Fruit fly (Drosophila melanogaster) whole organism, embryonic: Measurements from ENCODE around the gene TBC1D16.

Experiments used
- Atf3 ChIP-seq: fragments of 200-800 bp; sonication (Bioruptor generic); optimal IDR thresholded peaks from 3 replicates; lab custom pipeline; 2016; ENCODE audit warnings: missing biosample characterization, missing genetic modification characterization
- CG10959 ChIP-seq: fragments of 200-800 bp; sonication (Bioruptor generic); IDR thresholded peaks from 2 replicates; pipeline ENCODE4 v1.3.6; 2022; ENCODE audit warnings: missing biosample characterization, missing genetic modification characterization
- CG11560 ChIP-seq: fragments of 200-800 bp; sonication (Bioruptor generic); IDR thresholded peaks from 3 replicates; pipeline ENCODE4 v1.3.6; 2022; ENCODE audit warnings: missing biosample characterization, missing genetic modification characterization
- CG1233 ChIP-seq: fragments of 200-800 bp; sonication (Bioruptor generic); optimal IDR thresholded peaks from 4 replicates; lab custom pipeline; 2018; ENCODE audit warnings: missing biosample characterization, mild to moderate bottlenecking, missing genetic modification characterization
- CG13287 ChIP-seq: fragments of 200-800 bp; sonication (Bioruptor generic); IDR thresholded peaks from 2 replicates; pipeline ENCODE4 v1.3.6; 2022; ENCODE audit warnings: missing biosample characterization, missing genetic modification characterization; ENCODE audit not compliant: partially characterized antibody
- CG15479 ChIP-seq: fragments of 200-800 bp; sonication (Bioruptor generic); optimal IDR thresholded peaks from 3 replicates; lab custom pipeline; 2019; ENCODE audit warnings: missing biosample characterization, mild to moderate bottlenecking, missing genetic modification characterization, moderate library complexity
- CG1602 ChIP-seq: fragments of 200-800 bp; sonication (Bioruptor generic); optimal IDR thresholded peaks from 3 replicates; lab custom pipeline; 2016; ENCODE audit warnings: missing biosample characterization, missing genetic modification characterization
- CG1603 ChIP-seq: fragments of 200-800 bp; sonication (Bioruptor generic); optimal IDR thresholded peaks from 2 replicates; lab custom pipeline; 2019; ENCODE audit warnings: missing biosample characterization, mild to moderate bottlenecking, missing genetic modification characterization, moderate library complexity
- CG16815 ChIP-seq: fragments of 200-800 bp; sonication (Bioruptor generic); optimal IDR thresholded peaks from 3 replicates; lab custom pipeline; 2017; ENCODE audit warnings: missing biosample characterization, mild to moderate bottlenecking, missing genetic modification characterization
- CG16863 ChIP-seq: fragments of 200-800 bp; sonication (Bioruptor generic); optimal IDR thresholded peaks from 3 replicates; lab custom pipeline; 2016; ENCODE audit warnings: missing biosample characterization, missing genetic modification characterization
- CG17912 ChIP-seq: fragments of 200-800 bp; sonication (Bioruptor generic); optimal IDR thresholded peaks from 2 replicates; lab custom pipeline; 2018; ENCODE audit warnings: missing biosample characterization, mild to moderate bottlenecking, missing genetic modification characterization
- CG18476 ChIP-seq: fragments of 200-800 bp; sonication (Bioruptor generic); optimal IDR thresholded peaks from 2 replicates; lab custom pipeline; 2016; ENCODE audit warnings: missing biosample characterization, mild to moderate bottlenecking, missing genetic modification characterization
- CG18619 ChIP-seq: fragments of 200-800 bp; sonication (Bioruptor generic); optimal IDR thresholded peaks from 3 replicates; lab custom pipeline; 2017; ENCODE audit warnings: missing biosample characterization, mild to moderate bottlenecking, missing genetic modification characterization
- CG3163 ChIP-seq: fragments of 200-800 bp; sonication (Bioruptor generic); optimal IDR thresholded peaks from 3 replicates; lab custom pipeline; 2016; ENCODE audit warnings: missing biosample characterization, missing genetic modification characterization
- CG43689 ChIP-seq: fragments of 200-800 bp; sonication (Bioruptor generic); IDR thresholded peaks from 2 replicates; pipeline ENCODE4 v1.3.6; 2022; ENCODE audit warnings: missing biosample characterization, missing genetic modification characterization
- CG6654 ChIP-seq: fragments of 200-800 bp; sonication (Bioruptor generic); optimal IDR thresholded peaks from 2 replicates; lab custom pipeline; 2017; ENCODE audit warnings: missing biosample characterization, mild to moderate bottlenecking, missing genetic modification characterization
- CG6813 ChIP-seq: fragments of 200-800 bp; sonication (Bioruptor generic); optimal IDR thresholded peaks from 2 replicates; lab custom pipeline; 2017; ENCODE audit warnings: missing biosample characterization, missing genetic modification characterization, mild to moderate bottlenecking, moderate library complexity, missing genetic modification reagents
- CG9932 ChIP-seq: fragments of 200-800 bp; sonication (Bioruptor generic); IDR thresholded peaks from 2 replicates; pipeline ENCODE4 v1.3.6; 2022; ENCODE audit warnings: missing biosample characterization, missing genetic modification characterization
- HmgD ChIP-seq: fragments of 200-800 bp; sonication (Bioruptor generic); optimal IDR thresholded peaks from 3 replicates; lab custom pipeline; 2016; ENCODE audit warnings: missing biosample characterization, missing genetic modification characterization
- MBD-R2 ChIP-seq: fragments of 200-800 bp; sonication (Bioruptor generic); IDR thresholded peaks from 2 replicates; pipeline ENCODE4 v1.3.6; 2022; ENCODE audit warnings: missing biosample characterization, missing genetic modification characterization
- MESR4 ChIP-seq: fragments of 200-800 bp; sonication (Bioruptor generic); optimal IDR thresholded peaks from 2 replicates; lab custom pipeline; 2018; ENCODE audit warnings: missing biosample characterization, mild to moderate bottlenecking, missing genetic modification characterization, moderate library complexity
- Med ChIP-seq: fragments of 200-800 bp; sonication (Bioruptor generic); peaks from one replicate; lab custom pipeline; 2016; ENCODE audit warnings: missing biosample characterization, missing genetic modification characterization, mild to moderate bottlenecking, inconsistent platforms, moderate library complexity
- NC2β ChIP-seq: fragments of 200-800 bp; sonication (Bioruptor generic); optimal IDR thresholded peaks from 2 replicates; lab custom pipeline; 2016; ENCODE audit warnings: missing biosample characterization, missing genetic modification characterization
- Neu2 ChIP-seq: fragments of 200-800 bp; sonication (Bioruptor generic); optimal IDR thresholded peaks from 3 replicates; lab custom pipeline; 2016; ENCODE audit warnings: missing biosample characterization, missing genetic modification characterization, borderline replicate concordance
- Rx ChIP-seq: fragments of 200-800 bp; sonication (Bioruptor generic); IDR thresholded peaks from 2 replicates; pipeline ENCODE4 v1.3.6; 2022; ENCODE audit warnings: missing biosample characterization, missing genetic modification characterization
- Taf1 ChIP-seq: fragments of 200-800 bp; sonication (Bioruptor generic); IDR thresholded peaks from 2 replicates; pipeline ENCODE4 v1.3.6; 2022; ENCODE audit warnings: missing biosample characterization, missing genetic modification characterization
- ac ChIP-seq: fragments of 200-800 bp; sonication (Bioruptor generic); optimal IDR thresholded peaks from 3 replicates; lab custom pipeline; 2017; ENCODE audit warnings: missing biosample characterization, mild to moderate bottlenecking, missing genetic modification characterization
- bab2 ChIP-seq: fragments of 200-800 bp; sonication (Bioruptor generic); optimal IDR thresholded peaks from 2 replicates; lab custom pipeline; 2016; ENCODE audit warnings: missing biosample characterization, missing genetic modification characterization
- bowl ChIP-seq: fragments of 200-800 bp; sonication (Bioruptor generic); IDR thresholded peaks from 2 replicates; pipeline ENCODE4 v1.3.6; 2022; ENCODE audit warnings: missing biosample characterization, missing genetic modification characterization
- br ChIP-seq: fragments of >200 bp; optimal IDR thresholded peaks from 2 replicates; lab custom pipeline; 2017
- chif ChIP-seq, 2 experiments: fragments of 200-800 bp; sonication (Bioruptor generic); optimal IDR thresholded peaks; 3 replicates each; lab custom pipeline; 2016; ENCODE audit warnings: missing biosample characterization in 2 of 2, missing genetic modification characterization in 2 of 2
- chn ChIP-seq: fragments of 200-800 bp; sonication (Bioruptor generic); optimal IDR thresholded peaks from 2 replicates; lab custom pipeline; 2016; ENCODE audit warnings: missing biosample characterization, missing genetic modification characterization
- fd102C ChIP-seq: fragments of 200-800 bp; sonication (Bioruptor generic); optimal IDR thresholded peaks from 2 replicates; lab custom pipeline; 2018; ENCODE audit warnings: missing biosample characterization, mild to moderate bottlenecking, missing genetic modification characterization, moderate library complexity
- ftz-f1 ChIP-seq: fragments of 200-800 bp; sonication (Bioruptor generic); optimal IDR thresholded peaks from 2 replicates; lab custom pipeline; 2016; ENCODE audit warnings: missing biosample characterization, missing genetic modification characterization
- gcm ChIP-seq: fragments of 200-800 bp; sonication (Bioruptor generic); optimal IDR thresholded peaks from 2 replicates; lab custom pipeline; 2019; ENCODE audit warnings: missing biosample characterization, mild to moderate bottlenecking, missing genetic modification characterization, moderate library complexity
- gcm2 ChIP-seq: fragments of 200-800 bp; sonication (Bioruptor generic); optimal IDR thresholded peaks from 2 replicates; lab custom pipeline; 2016; ENCODE audit warnings: missing biosample characterization, missing genetic modification characterization
- h ChIP-seq: fragments of >200 bp; optimal IDR thresholded peaks from 2 replicates; lab custom pipeline; 2017
- ken ChIP-seq: fragments of 200-800 bp; sonication (Bioruptor generic); IDR thresholded peaks from 3 replicates; pipeline ENCODE4 v1.3.6; 2022; ENCODE audit warnings: missing biosample characterization, missing genetic modification characterization
- knrl ChIP-seq: fragments of 200-800 bp; sonication (Bioruptor generic); IDR thresholded peaks from 3 replicates; pipeline ENCODE4 v1.3.6; 2022; ENCODE audit warnings: missing biosample characterization, missing genetic modification characterization; ENCODE audit not compliant: partially characterized antibody
- mam ChIP-seq: fragments of 200-800 bp; sonication (Bioruptor generic); optimal IDR thresholded peaks from 3 replicates; lab custom pipeline; 2016; ENCODE audit warnings: missing biosample characterization, missing genetic modification characterization
- nmo ChIP-seq: fragments of 200-800 bp; sonication (Bioruptor generic); optimal IDR thresholded peaks from 2 replicates; lab custom pipeline; 2018; ENCODE audit warnings: missing biosample characterization, mild to moderate bottlenecking, missing genetic modification characterization, moderate library complexity
- oc ChIP-seq: fragments of 200-800 bp; sonication (Bioruptor generic); optimal IDR thresholded peaks from 2 replicates; lab custom pipeline; 2018; ENCODE audit warnings: missing biosample characterization, mild to moderate bottlenecking, missing genetic modification characterization, moderate library complexity
- pros ChIP-seq: fragments of 200-800 bp; sonication (Bioruptor generic); optimal IDR thresholded peaks from 3 replicates; lab custom pipeline; 2019; ENCODE audit warnings: missing biosample characterization, mild to moderate bottlenecking, missing genetic modification characterization, moderate library complexity
- ranshi ChIP-seq: fragments of 200-800 bp; sonication (Bioruptor generic); IDR thresholded peaks from 2 replicates; pipeline ENCODE4 v1.3.6; 2022; ENCODE audit warnings: missing biosample characterization, missing genetic modification characterization
- shn ChIP-seq: fragments of 200-800 bp; sonication (Bioruptor generic); optimal IDR thresholded peaks from 3 replicates; lab custom pipeline; 2016; ENCODE audit warnings: missing biosample characterization, missing genetic modification characterization
- slp2 ChIP-seq: fragments of 200-800 bp; sonication (Bioruptor generic); optimal IDR thresholded peaks from 2 replicates; lab custom pipeline; 2016; ENCODE audit warnings: missing biosample characterization, missing genetic modification characterization
- sr ChIP-seq: fragments of 200-800 bp; sonication (Bioruptor generic); IDR thresholded peaks from 3 replicates; pipeline ENCODE4 v1.3.6; 2022; ENCODE audit warnings: missing biosample characterization, missing genetic modification characterization
- tap ChIP-seq: fragments of 200-800 bp; optimal IDR thresholded peaks from 3 replicates; lab custom pipeline; 2019; ENCODE audit warnings: missing biosample characterization, mild to moderate bottlenecking, missing genetic modification characterization, moderate library complexity
- tgo ChIP-seq: fragments of 200-800 bp; sonication (Bioruptor generic); IDR thresholded peaks from 3 replicates; pipeline ENCODE4 v1.3.6; 2022; ENCODE audit warnings: missing biosample characterization, missing genetic modification characterization
- toy ChIP-seq: fragments of 200-800 bp; sonication (Bioruptor generic); IDR thresholded peaks from 2 replicates; pipeline ENCODE4 v1.3.6; 2022; ENCODE audit warnings: missing biosample characterization, missing genetic modification characterization
- unc-4 ChIP-seq: fragments of 200-800 bp; sonication (Bioruptor generic); IDR thresholded peaks from 2 replicates; pipeline ENCODE4 v1.3.6; 2022; ENCODE audit warnings: missing biosample characterization, missing genetic modification characterization; ENCODE audit not compliant: partially characterized antibody
- vnd ChIP-seq: fragments of 200-800 bp; sonication (Bioruptor generic); IDR thresholded peaks from 3 replicates; pipeline ENCODE4 v1.3.6; 2022; ENCODE audit warnings: missing biosample characterization, missing genetic modification characterization; ENCODE audit not compliant: partially characterized antibody

The TBC1D16 gene

DNA sequence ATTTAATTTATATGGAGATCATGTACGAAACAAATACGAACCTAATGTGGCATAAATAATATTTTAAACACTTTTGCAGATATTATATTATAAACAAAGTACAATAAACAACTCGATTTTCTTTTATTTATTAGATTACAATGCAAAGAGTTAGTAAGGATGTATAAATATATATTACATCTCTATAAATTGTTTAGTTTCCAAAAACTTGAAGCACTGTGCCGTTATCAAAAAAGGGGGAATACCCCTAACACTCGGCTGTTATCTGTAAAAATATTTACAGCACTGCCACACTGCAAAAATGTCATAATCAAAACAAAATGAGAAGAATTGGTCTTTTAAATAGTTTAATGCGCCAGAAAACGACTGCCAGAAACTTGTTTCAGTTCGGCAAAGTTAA, 6.9 kb downstream of the TBC1D16 start, which contains the start of gene CG5188 (continued):
- TF ChIP-seq toy (GFP tag; lab: Robert Waterston, UW), result no peak
- no peak for TF ChIP-seq bowl
- TF ChIP-seq chif (GFP tag; optimal IDR thresholded peaks at IDR 0.05; lab: Kevin White, UChicago), result no peak
- peak; percentile 27; the same call in 1 of the 3 replicates for TF ChIP-seq ken (GFP tag; lab: Robert Waterston, UW)
- TF ChIP-seq MESR4, result peak; percentile 43
- no peak for TF ChIP-seq fd102C
- no peak for TF ChIP-seq gcm2
- no peak for TF ChIP-seq CG16815 (GFP tag; lab: Kevin White, UChicago)
- TF ChIP-seq CG9932 (GFP tag; lab: Robert Waterston, UW), result peak; percentile 62; the same call in 1 of the 2 replicates
- no peak for TF ChIP-seq CG43689 (GFP tag; lab: Robert Waterston, UW)
- TF ChIP-seq knrl (GFP tag; lab: Robert Waterston, UW), result peak; percentile 20; the same call in 1 of the 3 replicates
- peak; percentile 57 for TF ChIP-seq nmo (GFP tag; lab: Kevin White, UChicago)
- no peak for TF ChIP-seq Atf3
- TF ChIP-seq HmgD (GFP tag; lab: Kevin White, UChicago), result no peak
- TF ChIP-seq Rx (GFP tag; lab: Robert Waterston, UW), result no peak
- TF ChIP-seq CG18476, result no peak
- TF ChIP-seq CG6813 (GFP tag; lab: Kevin White, UChicago), result no peak
- no peak for TF ChIP-seq shn (GFP tag; lab: Kevin White, UChicago)
- TF ChIP-seq NC2β (GFP tag; lab: Kevin White, UChicago), result peak; percentile 17
- TF ChIP-seq gcm (GFP tag; lab: Kevin White, UChicago), result peak; percentile 42
- TF ChIP-seq tgo, result peak; percentile 17; the same call in 1 of the 3 replicates
- TF ChIP-seq CG16863, result no peak
- TF ChIP-seq MBD-R2 (GFP tag; lab: Robert Waterston, UW), result peak; percentile 75; the same call in 1 of the 2 replicates
- peak; percentile 45 for TF ChIP-seq CG1602
- TF ChIP-seq ftz-f1 (GFP tag; lab: Kevin White, UChicago), result no peak
- no peak for TF ChIP-seq br (lab: Kevin White, UChicago)
- peak; percentile 16 for TF ChIP-seq CG18619 (GFP tag; lab: Kevin White, UChicago)
- TF ChIP-seq Taf1 (GFP tag; lab: Robert Waterston, UW), result 0 out of 2 replicates have a peak, but pooled peaks have one; percentile 29
- no peak for TF ChIP-seq pros (GFP tag; lab: Kevin White, UChicago)
- TF ChIP-seq h (lab: Kevin White, UChicago), result no peak
- no peak for TF ChIP-seq CG3163 (GFP tag; lab: Kevin White, UChicago)
- TF ChIP-seq CG6654 (GFP tag; lab: Kevin White, UChicago), result no peak
- TF ChIP-seq CG10959 (GFP tag; lab: Robert Waterston, UW), result no peak
- peak; percentile 14 for TF ChIP-seq oc
- peak; percentile 44 for TF ChIP-seq mam (GFP tag; lab: Kevin White, UChicago)
- TF ChIP-seq ranshi (GFP tag; lab: Robert Waterston, UW), result peak; percentile 59; the same call in 1 of the 2 replicates
- peak; percentile 28 for TF ChIP-seq CG1603
- TF ChIP-seq CG15479 (GFP tag; lab: Kevin White, UChicago), result no peak
- TF ChIP-seq tap (tag; lab: Kevin White, UChicago), result no peak
- no peak for TF ChIP-seq sr (GFP tag; lab: Robert Waterston, UW)
- TF ChIP-seq vnd (GFP tag; lab: Robert Waterston, UW), result no peak
- no peak for TF ChIP-seq slp2 (GFP tag; lab: Kevin White, UChicago)
- peak; percentile 65 for TF ChIP-seq Med
- no peak for TF ChIP-seq CG1233 (GFP tag; lab: Kevin White, UChicago)
- peak; percentile 62; the same call in 1 of the 2 replicates for TF ChIP-seq CG13287 (GFP tag; lab: Robert Waterston, UW)
- TF ChIP-seq CG17912 (GFP tag; lab: Kevin White, UChicago), result no peak
- peak; percentile 17 for TF ChIP-seq chn
- no peak for TF ChIP-seq Neu2 (GFP tag; lab: Kevin White, UChicago)
- TF ChIP-seq bab2 (GFP tag; lab: Kevin White, UChicago), result no peak
- TF ChIP-seq unc-4 (GFP tag; lab: Robert Waterston, UW), result 0 out of 2 replicates have a peak, but pooled peaks have one; percentile 26
- no peak for TF ChIP-seq ac
- no peak for TF ChIP-seq CG11560 (tag; lab: Robert Waterston, UW)
